Worm (Caenorhabditis elegans) whole organism, young adult: Measurements from ENCODE around the gene R09B5.11.

Source experiments
- B0019.2 ChIP-seq: fragments of 200-800 bp; sonication (Bioruptor generic); conservative IDR thresholded peaks from 2 replicates; pipeline ENCODE4 v1.3.6; 2022; ENCODE audit warnings: missing genetic modification reagents, missing genetic modification characterization, missing compliant biosample characterization
- B0336.3 ChIP-seq: fragments of 200-800 bp; sonication (Bioruptor generic); IDR thresholded peaks from 2 replicates; pipeline ENCODE4 v1.3.6; 2022; ENCODE audit warnings: missing genetic modification characterization, missing compliant biosample characterization
- C06A6.2 ChIP-seq: fragments of 200-800 bp; sonication (Bioruptor generic); conservative IDR thresholded peaks from 2 replicates; pipeline ENCODE4 v1.3.6; 2022; ENCODE audit warnings: missing genetic modification characterization, missing compliant biosample characterization
- F10E7.11 ChIP-seq: sonication (generic microtip); optimal IDR thresholded peaks from 2 replicates; lab custom pipeline; 2017; ENCODE audit warnings: mild to moderate bottlenecking, missing genetic modification characterization, moderate library complexity, missing compliant biosample characterization
- F55B11.4 ChIP-seq: sonication (generic microtip); optimal IDR thresholded peaks from 2 replicates; lab custom pipeline; 2016; ENCODE audit warnings: missing compliant biosample characterization, missing genetic modification characterization, borderline replicate concordance; ENCODE audit not compliant: insufficient read depth
- F57C9.4 ChIP-seq: sonication (generic microtip); optimal IDR thresholded peaks from 2 replicates; lab custom pipeline; 2017; ENCODE audit warnings: mild to moderate bottlenecking, missing genetic modification characterization, missing compliant biosample characterization
- T26A5.8 ChIP-seq: sonication (generic microtip); optimal IDR thresholded peaks from 2 replicates; lab custom pipeline; 2016; ENCODE audit warnings: missing genetic modification characterization, missing compliant biosample characterization
- ZK185.1 ChIP-seq: sonication (generic microtip); optimal IDR thresholded peaks from 2 replicates; lab custom pipeline; 2016; ENCODE audit warnings: mild to moderate bottlenecking, missing genetic modification characterization, missing compliant biosample characterization; ENCODE audit not compliant: poor library complexity, severe bottlenecking
- ama-1 ChIP-seq, 3 experiments: fragments of 150-350 bp in 1 of 3; sonication (generic microtip) in 2 of 3; optimal IDR thresholded peaks; 2 replicates each; lab custom pipeline; 2014 to 2018; ENCODE audit warnings: missing biosample characterization in 2 of 3, missing genetic modification characterization in 2 of 3, missing genetic modification reagents in 2 of 3
- athp-1 ChIP-seq: sonication (generic microtip); optimal IDR thresholded peaks from 2 replicates; lab custom pipeline; 2017; ENCODE audit warnings: mild to moderate bottlenecking, missing genetic modification characterization, missing compliant biosample characterization
- attf-3 ChIP-seq: fragments of 200-800 bp; sonication (Bioruptor generic); conservative IDR thresholded peaks from 2 replicates; pipeline ENCODE4 v1.3.6; 2022; ENCODE audit warnings: missing genetic modification reagents, missing genetic modification characterization, missing compliant biosample characterization
- attf-6 ChIP-seq: fragments of 200-800 bp; sonication (Bioruptor generic); IDR thresholded peaks from 2 replicates; pipeline ENCODE4 v1.3.6; 2022; ENCODE audit warnings: missing genetic modification reagents, missing genetic modification characterization, missing compliant biosample characterization
- ceh-100 ChIP-seq: fragments of 200-800 bp; sonication (Bioruptor generic); IDR thresholded peaks from 2 replicates; pipeline ENCODE4 v1.3.6; 2022; ENCODE audit warnings: missing genetic modification reagents, missing genetic modification characterization, missing compliant biosample characterization
- efl-1 ChIP-seq: fragments of 150-350 bp; optimal IDR thresholded peaks from 2 replicates; lab custom pipeline; 2014; ENCODE audit warnings: missing biosample characterization, missing genetic modification reagents, missing genetic modification characterization
- ets-4 ChIP-seq: fragments of 200-800 bp; sonication (Bioruptor generic); optimal IDR thresholded peaks from 2 replicates; lab custom pipeline; 2018; ENCODE audit warnings: mild to moderate bottlenecking, missing genetic modification characterization, missing compliant biosample characterization
- gei-17 ChIP-seq: fragments of 200-800 bp; sonication (Bioruptor generic); optimal IDR thresholded peaks from 2 replicates; lab custom pipeline; 2018; ENCODE audit warnings: mild to moderate bottlenecking, missing genetic modification characterization, missing compliant biosample characterization
- him-1 ChIP-seq: sonication (generic microtip); optimal IDR thresholded peaks from 2 replicates; lab custom pipeline; 2016; ENCODE audit warnings: missing genotype, missing genetic modification reagents, missing genetic modification characterization, missing compliant biosample characterization
- hmg-1.2 ChIP-seq: fragments of 200-800 bp; sonication (Bioruptor generic); IDR thresholded peaks from 2 replicates; pipeline ENCODE4 v1.3.6; 2022; ENCODE audit warnings: missing genetic modification reagents, missing genetic modification characterization, missing compliant biosample characterization
- let-526 ChIP-seq: fragments of 200-800 bp; sonication (Bioruptor generic); IDR thresholded peaks from 2 replicates; pipeline ENCODE4 v1.3.6; 2022; ENCODE audit warnings: missing genetic modification reagents, missing genetic modification characterization, missing compliant biosample characterization
- let-607 ChIP-seq, 2 experiments: fragments of 200-800 bp in 1 of 2; sonication (Bioruptor generic) in 1 of 2; sonication (generic microtip) in 1 of 2; optimal IDR thresholded peaks; 2 replicates each; lab custom pipeline; 2016 to 2018; ENCODE audit warnings: mild to moderate bottlenecking in 2 of 2, missing compliant biosample characterization in 2 of 2, missing genetic modification characterization in 2 of 2, moderate library complexity in 2 of 2, missing genotype in 1 of 2
- lin-54 ChIP-seq: fragments of 200-800 bp; sonication (Bioruptor generic); optimal IDR thresholded peaks from 2 replicates; lab custom pipeline; 2018; ENCODE audit warnings: mild to moderate bottlenecking, missing genetic modification characterization, missing compliant biosample characterization
- lir-1 ChIP-seq: fragments of 200-800 bp; sonication (Bioruptor generic); conservative IDR thresholded peaks from 2 replicates; pipeline ENCODE4 v1.3.6; 2022; ENCODE audit warnings: missing genetic modification reagents, missing genetic modification characterization, missing compliant biosample characterization
- lsy-27 ChIP-seq: sonication (generic microtip); optimal IDR thresholded peaks from 2 replicates; lab custom pipeline; 2017; ENCODE audit warnings: missing genetic modification characterization, mild to moderate bottlenecking, missing compliant biosample characterization, antibody characterized with exemption, missing genotype, borderline replicate concordance; ENCODE audit not compliant: insufficient read depth
- madf-8 ChIP-seq: fragments of 200-800 bp; sonication (Bioruptor generic); conservative IDR thresholded peaks from 2 replicates; pipeline ENCODE4 v1.3.6; 2022; ENCODE audit warnings: missing genetic modification reagents, missing genetic modification characterization, missing compliant biosample characterization
- mxl-1 ChIP-seq: sonication (generic microtip); optimal IDR thresholded peaks from 2 replicates; lab custom pipeline; 2016; ENCODE audit warnings: missing genetic modification characterization, missing compliant biosample characterization
- nfya-1 ChIP-seq: sonication (generic microtip); optimal IDR thresholded peaks from 2 replicates; lab custom pipeline; 2017; ENCODE audit warnings: antibody characterized with exemption, missing compliant biosample characterization, missing genetic modification characterization, borderline replicate concordance; ENCODE audit not compliant: insufficient read depth
- rcor-1 ChIP-seq: fragments of 200-800 bp; sonication (Bioruptor generic); IDR thresholded peaks from 2 replicates; pipeline ENCODE4 v1.3.6; 2022; ENCODE audit warnings: missing genetic modification reagents, missing genetic modification characterization, missing compliant biosample characterization
- rec-8 ChIP-seq, 2 experiments: sonication (generic microtip); optimal IDR thresholded peaks; 2 replicates each; lab custom pipeline; 2016; ENCODE audit warnings: mild to moderate bottlenecking in 2 of 2, missing genetic modification characterization in 2 of 2, missing genetic modification reagents in 2 of 2, missing genotype in 2 of 2, missing biosample characterization in 1 of 2, missing compliant biosample characterization in 1 of 2, moderate library complexity in 1 of 2
- sdz-38 ChIP-seq: sonication (generic microtip); optimal IDR thresholded peaks from 2 replicates; lab custom pipeline; 2016; ENCODE audit warnings: missing genotype, missing genetic modification characterization, missing compliant biosample characterization
- snpc-1.1 ChIP-seq: sonication (generic microtip); optimal IDR thresholded peaks from 2 replicates; lab custom pipeline; 2017; ENCODE audit warnings: missing genetic modification characterization, mild to moderate bottlenecking, missing compliant biosample characterization, antibody characterized with exemption, moderate library complexity, missing genotype, missing genetic modification reagents; ENCODE audit not compliant: insufficient read depth
- snpc-3.4 ChIP-seq: sonication (generic microtip); optimal IDR thresholded peaks from 2 replicates; lab custom pipeline; 2017; ENCODE audit warnings: missing genetic modification characterization, mild to moderate bottlenecking, missing compliant biosample characterization, antibody characterized with exemption, moderate library complexity, missing genotype, missing genetic modification reagents
- snpc-4 ChIP-seq, 5 experiments: fragments of 150-350 bp in 1 of 5; sonication (generic microtip) in 4 of 5; optimal IDR thresholded peaks; 2 replicates each; lab custom pipeline; 2014 to 2018; ENCODE audit warnings: missing genetic modification characterization in 5 of 5, missing biosample characterization in 3 of 5, antibody characterized with exemption in 2 of 5, mild to moderate bottlenecking in 2 of 5, missing compliant biosample characterization in 2 of 5, missing genotype in 2 of 5, moderate library complexity in 2 of 5, missing genetic modification reagents in 1 of 5
- unc-130 ChIP-seq: sonication (generic microtip); optimal IDR thresholded peaks from 2 replicates; lab custom pipeline; 2016; ENCODE audit warnings: missing genetic modification reagents, missing genetic modification characterization, missing compliant biosample characterization
- unc-62 ChIP-seq: fragments of 150-350 bp; optimal IDR thresholded peaks from 2 replicates; lab custom pipeline; 2014; ENCODE audit warnings: missing biosample characterization, missing genetic modification reagents, missing genetic modification characterization
- ztf-25 ChIP-seq: fragments of 200-800 bp; sonication (Bioruptor generic); IDR thresholded peaks from 2 replicates; pipeline ENCODE4 v1.3.6; 2022; ENCODE audit warnings: missing genetic modification reagents, missing genetic modification characterization, missing compliant biosample characterization
- ztf-28 ChIP-seq: fragments of 200-800 bp; sonication (Bioruptor generic); IDR thresholded peaks from 2 replicates; pipeline ENCODE4 v1.3.6; 2022; ENCODE audit warnings: missing genetic modification reagents, missing genetic modification characterization, missing compliant biosample characterization
- ztf-3 ChIP-seq: fragments of 200-800 bp; sonication (Bioruptor generic); optimal IDR thresholded peaks from 2 replicates; lab custom pipeline; 2018; ENCODE audit warnings: mild to moderate bottlenecking, missing genetic modification characterization, missing compliant biosample characterization

Gene R09B5.11

DNA sequence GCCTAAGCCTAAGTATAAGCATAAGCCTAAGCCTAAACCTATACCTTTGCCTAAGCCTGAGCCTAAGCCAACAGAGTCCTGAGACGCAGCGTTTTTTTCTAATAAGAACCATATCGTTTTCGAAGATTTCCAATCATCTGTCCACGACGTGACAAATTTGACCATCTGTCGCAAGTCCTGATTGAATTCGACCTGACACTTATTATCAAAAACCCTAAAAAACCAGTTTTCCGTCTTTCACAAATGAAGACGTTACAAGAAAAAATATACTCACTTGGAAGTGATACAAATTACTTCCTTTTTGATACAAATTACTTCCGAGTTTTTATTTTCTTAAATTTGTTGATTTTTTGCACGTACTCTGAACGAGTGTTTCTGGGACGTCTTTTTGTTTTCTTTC is 800 bp upstream of the R09B5.11 start:
- no peak for TF ChIP-seq madf-8 (GFP tag; lab: Robert Waterston, UW)
- no peak for TF ChIP-seq T26A5.8 (tag; lab: Kevin White, UChicago)
- TF ChIP-seq lsy-27 (tag; lab: Kevin White, UChicago), result no peak
- TF ChIP-seq lin-54 (GFP tag; lab: Kevin White, UChicago), result no peak
- TF ChIP-seq snpc-3.4 (tag; lab: Kevin White, UChicago), result no peak
- TF ChIP-seq F57C9.4 (tag; lab: Kevin White, UChicago), result no peak
- TF ChIP-seq ets-4 (GFP tag; lab: Kevin White, UChicago), result no peak
- no peak for TF ChIP-seq lir-1 (GFP tag; lab: Robert Waterston, UW)
- no peak for TF ChIP-seq ZK185.1 (tag; lab: Kevin White, UChicago)
- TF ChIP-seq B0019.2, result no peak
- no peak for TF ChIP-seq let-526
- TF ChIP-seq ztf-25 (GFP tag; lab: Robert Waterston, UW), result no peak
- no peak for TF ChIP-seq snpc-4 (GFP tag; optimal IDR thresholded peaks at IDR 0.05; lab: Kevin White, UChicago)
- no peak for TF ChIP-seq snpc-4 (tag; optimal IDR thresholded peaks at IDR 0.05; lab: Kevin White, UChicago)
- TF ChIP-seq sdz-38 (tag; lab: Kevin White, UChicago), result no peak
- TF ChIP-seq rec-8 (tag; optimal IDR thresholded peaks at IDR 0.05; lab: Kevin White, UChicago), result no peak
- no peak for TF ChIP-seq mxl-1
- no peak for TF ChIP-seq hmg-1.2 (GFP tag; lab: Robert Waterston, UW)
- TF ChIP-seq, all 124 proteins: peak for 0

ce11 chrV:1442042-1442441 is 3.0 kb downstream of the R09B5.11 start, which contains the start of gene cnc-11:
Gene cnc-11, plus strand, starts transcription at chrV:1442342.
- TF ChIP-seq him-1 (tag; lab: Kevin White, UChicago) (no peak), F55B11.4 (no peak), gei-17 (GFP tag; lab: Kevin White, UChicago) (no peak), nfya-1 (tag; lab: Kevin White, UChicago) (no peak), ztf-28 (GFP tag; lab: Robert Waterston, UW) (no peak), F10E7.11 (tag; lab: Kevin White, UChicago) (no peak), ztf-25 (GFP tag; lab: Robert Waterston, UW) (no peak), ama-1 (optimal IDR thresholded peaks at IDR 0.05; lab: Kevin White, UChicago) (no peak), ama-1 (GFP tag; optimal IDR thresholded peaks at IDR 0.05; lab: Kevin White, UChicago) (no peak)
- TF ChIP-seq, all 124 proteins: peak for 0

DNA sequence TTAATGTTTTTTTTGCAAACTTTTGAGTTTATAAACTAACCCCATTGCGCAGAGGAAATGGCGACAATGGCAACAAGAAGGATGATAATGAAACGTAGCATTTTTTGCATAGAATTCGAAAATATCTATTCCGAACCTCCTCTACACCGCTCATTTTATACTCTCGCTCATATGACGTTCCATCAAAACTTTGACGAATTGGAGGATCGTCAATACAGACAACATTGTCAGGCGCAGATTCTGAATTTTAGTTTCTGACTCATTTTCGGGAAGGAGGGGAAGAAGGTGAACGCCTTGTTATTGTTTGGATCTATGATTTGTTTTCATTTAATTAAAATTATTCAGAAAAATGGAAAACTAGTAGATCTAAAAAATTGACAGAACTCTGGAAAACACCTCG is 5.2 kb downstream of the R09B5.11 start, which contains the start of gene cnc-1:
Gene cnc-1, minus strand, starts transcription at position 101 of the 400 bp plus-strand sequence.
- TF ChIP-seq hmg-1.2 (GFP tag; lab: Robert Waterston, UW) (no peak), attf-6 (GFP tag; lab: Robert Waterston, UW) (no peak), rec-8 (tag; optimal IDR thresholded peaks at IDR 0.05; lab: Kevin White, UChicago) (no peak), ZK185.1 (tag; lab: Kevin White, UChicago) (no peak), unc-62 (GFP tag; lab: Kevin White, UChicago) (no peak), ztf-25 (GFP tag; lab: Robert Waterston, UW) (no peak), rcor-1 (GFP tag; lab: Robert Waterston, UW) (no peak), B0336.3 (GFP tag; lab: Robert Waterston, UW) (no peak), C06A6.2 (GFP tag; lab: Robert Waterston, UW) (no peak), let-607 (tag; optimal IDR thresholded peaks at IDR 0.05; lab: Kevin White, UChicago) (no peak), unc-130 (GFP tag; lab: Kevin White, UChicago) (no peak), attf-3 (GFP tag; lab: Robert Waterston, UW) (no peak), ztf-3 (GFP tag; lab: Kevin White, UChicago) (no peak), snpc-1.1 (tag; lab: Kevin White, UChicago) (no peak), athp-1 (tag; lab: Kevin White, UChicago) (no peak), efl-1 (GFP tag; lab: Kevin White, UChicago) (no peak), ceh-100 (no peak), F10E7.11 (tag; lab: Kevin White, UChicago) (no peak), him-1 (tag; lab: Kevin White, UChicago) (no peak)
